Worm (Caenorhabditis elegans): Measurements from ENCODE around the gene dpf-6.

dpf-6 gene

DNA sequence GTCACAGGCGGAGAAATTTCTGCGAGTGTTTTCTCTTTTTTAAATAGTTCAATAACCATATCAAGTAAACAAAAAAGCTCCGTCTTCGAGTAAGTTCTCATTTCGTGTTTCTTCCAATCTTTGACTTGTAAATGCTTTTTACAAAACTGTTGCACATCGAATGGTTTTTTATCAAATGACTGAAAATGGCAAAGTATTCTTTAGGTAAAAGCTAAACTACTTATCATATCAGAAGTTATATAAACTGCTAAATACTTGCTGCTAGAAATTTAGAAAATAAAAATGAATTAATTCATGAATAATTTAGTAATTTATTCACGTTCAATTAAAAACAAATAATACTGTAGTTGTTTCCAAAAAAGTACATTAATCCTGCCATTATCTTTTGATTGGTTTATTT, 7.1 kb upstream of the dpf-6 start, which contains the start of gene F44B9.9:
Gene F44B9.9 (minus strand): TSS at position 101 of the 400 bp plus-strand sequence.
- no peak for TF ChIP-seq ceh-24 (tag; optimal IDR thresholded peaks at IDR 0.05)
- no peak for TF ChIP-seq eyg-1 (tag; optimal IDR thresholded peaks at IDR 0.05)
- TF ChIP-seq unc-42 (tag; optimal IDR thresholded peaks at IDR 0.05), result no peak
- no peak for TF ChIP-seq hlh-30 (tag; optimal IDR thresholded peaks at IDR 0.05; ENCODE audit: insufficient read depth)
- TF ChIP-seq ceh-22 (tag; optimal IDR thresholded peaks at IDR 0.05), result no peak
- no peak for TF ChIP-seq odd-2 (tag; optimal IDR thresholded peaks at IDR 0.05)
- TF ChIP-seq ceh-34 (tag; optimal IDR thresholded peaks at IDR 0.05), result no peak
- no peak for TF ChIP-seq pag-3 (tag; optimal IDR thresholded peaks at IDR 0.05; ENCODE audit: borderline replicate concordance)
- TF ChIP-seq unc-55 (GFP tag; optimal IDR thresholded peaks at IDR 0.05), result no peak
- no peak for TF ChIP-seq zip-5 (tag; optimal IDR thresholded peaks at IDR 0.05)
- no peak for TF ChIP-seq ztf-16 (tag; optimal IDR thresholded peaks at IDR 0.05)
- no peak for TF ChIP-seq gmeb-2 (tag; optimal IDR thresholded peaks at IDR 0.05)
- no peak for TF ChIP-seq ceh-45 (GFP tag; IDR thresholded peaks at IDR 0.05)
- TF ChIP-seq npax-4 (tag; optimal IDR thresholded peaks at IDR 0.05), result no peak
- no peak for TF ChIP-seq ceh-31 (tag; optimal IDR thresholded peaks at IDR 0.05)

DNA sequence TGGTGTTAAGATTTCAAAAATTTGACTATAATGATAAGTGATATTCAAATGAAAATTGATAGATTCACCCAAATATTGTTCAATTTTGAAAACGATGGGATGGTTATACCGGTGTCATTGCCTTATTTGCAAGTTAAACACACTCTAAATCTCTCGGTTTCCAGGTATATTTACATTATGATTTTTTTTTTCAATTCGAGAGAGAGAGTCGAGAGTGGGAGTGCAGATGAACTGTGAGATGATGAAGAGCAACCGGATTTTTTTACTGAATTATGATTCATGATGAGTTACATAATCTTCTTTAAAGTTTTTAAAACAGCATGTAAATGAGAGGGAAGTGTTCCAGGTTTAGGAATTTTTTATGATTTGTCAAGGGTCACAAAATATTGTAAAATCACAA, 4.5 kb upstream of the dpf-6 start, which contains the start of gene F44B9.10:
Gene F44B9.10 (minus strand): TSS at position 101 of the 400 bp plus-strand sequence.
- TF ChIP-seq sox-2 (GFP tag; IDR thresholded peaks at IDR 0.05) (no peak), fax-1 (tag; optimal IDR thresholded peaks at IDR 0.05) (no peak), pax-1 (tag; optimal IDR thresholded peaks at IDR 0.05) (no peak), unc-42 (tag; optimal IDR thresholded peaks at IDR 0.05) (no peak), pha-4 (tag; optimal IDR thresholded peaks at IDR 0.05) (no peak), K02D7.2 (tag; optimal IDR thresholded peaks at IDR 0.05) (no peak), tbx-2 (tag; optimal IDR thresholded peaks at IDR 0.05) (no peak), che-1 (tag; optimal IDR thresholded peaks at IDR 0.05) (no peak), gmeb-2 (tag; optimal IDR thresholded peaks at IDR 0.05) (no peak), dve-1 (tag; optimal IDR thresholded peaks at IDR 0.05) (no peak), ceh-30 (tag; optimal IDR thresholded peaks at IDR 0.05) (no peak), ztf-16 (tag; optimal IDR thresholded peaks at IDR 0.05) (no peak), ttx-3 (tag; optimal IDR thresholded peaks at IDR 0.05) (no peak), ceh-9 (tag; optimal IDR thresholded peaks at IDR 0.05) (no peak), zip-5 (tag; optimal IDR thresholded peaks at IDR 0.05) (no peak), F13H6.1 (tag; optimal IDR thresholded peaks at IDR 0.05) (no peak), ceh-19 (GFP tag; optimal IDR thresholded peaks at IDR 0.05) (no peak)

DNA sequence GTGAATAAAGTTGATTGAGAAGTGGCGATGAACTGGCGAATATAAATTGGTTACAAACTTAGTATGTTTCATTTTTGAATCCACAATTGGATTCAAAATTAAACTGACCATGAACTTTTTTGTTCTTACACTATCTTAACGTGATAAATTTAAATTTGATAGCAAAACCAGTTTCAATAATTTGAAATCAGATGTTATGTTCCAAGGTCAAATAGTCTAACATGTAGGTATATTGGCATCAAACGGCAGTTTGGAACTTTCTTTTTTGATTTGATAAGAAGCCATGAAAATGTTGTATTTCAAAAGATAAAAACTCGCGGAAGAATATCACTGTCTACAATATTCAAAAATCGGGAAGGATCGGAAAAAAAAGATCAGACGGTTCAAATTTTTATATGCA, 2.0 kb upstream of the dpf-6 start:
- TF ChIP-seq unc-86 (tag; optimal IDR thresholded peaks at IDR 0.05) (no peak), ttx-3 (tag; optimal IDR thresholded peaks at IDR 0.05) (no peak), mec-3 (tag; optimal IDR thresholded peaks at IDR 0.05; ENCODE audit: borderline replicate concordance) (no peak), pat-9 (tag; optimal IDR thresholded peaks at IDR 0.05) (no peak), ets-4 (tag; optimal IDR thresholded peaks at IDR 0.05) (no peak)

DNA sequence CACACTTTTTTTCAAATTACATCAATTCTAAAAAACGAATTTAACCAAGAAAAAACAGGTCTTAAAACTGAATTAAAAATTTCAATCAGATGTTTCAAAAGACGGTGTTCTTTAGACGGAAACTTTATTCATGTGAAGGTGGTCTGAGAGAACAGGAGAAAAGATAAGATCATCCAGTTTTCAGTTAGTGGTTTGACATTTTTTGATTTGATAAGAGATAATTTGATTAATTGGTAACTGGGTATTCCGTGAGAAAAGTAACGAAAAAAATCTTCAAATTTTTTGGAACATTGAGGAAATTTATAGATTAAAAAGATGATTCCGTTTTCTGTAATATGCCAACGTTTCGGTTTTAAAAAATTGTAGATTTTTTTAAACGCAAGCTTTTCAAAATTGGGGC, 1.5 kb upstream of the dpf-6 start:
- TF ChIP-seq ceh-22 (tag; optimal IDR thresholded peaks at IDR 0.05), result no peak
- no peak for TF ChIP-seq pag-3 (tag; optimal IDR thresholded peaks at IDR 0.05; ENCODE audit: borderline replicate concordance)
- no peak for TF ChIP-seq ceh-24 (tag; optimal IDR thresholded peaks at IDR 0.05)
- TF ChIP-seq C08G9.2 (tag; optimal IDR thresholded peaks at IDR 0.05), result no peak
- no peak for TF ChIP-seq sox-4 (tag; optimal IDR thresholded peaks at IDR 0.05)
- no peak for TF ChIP-seq ceh-45 (GFP tag; IDR thresholded peaks at IDR 0.05)
- no peak for TF ChIP-seq tbx-7 (tag; optimal IDR thresholded peaks at IDR 0.05)
- TF ChIP-seq ceh-48 (tag; optimal IDR thresholded peaks at IDR 0.05), result no peak

DNA sequence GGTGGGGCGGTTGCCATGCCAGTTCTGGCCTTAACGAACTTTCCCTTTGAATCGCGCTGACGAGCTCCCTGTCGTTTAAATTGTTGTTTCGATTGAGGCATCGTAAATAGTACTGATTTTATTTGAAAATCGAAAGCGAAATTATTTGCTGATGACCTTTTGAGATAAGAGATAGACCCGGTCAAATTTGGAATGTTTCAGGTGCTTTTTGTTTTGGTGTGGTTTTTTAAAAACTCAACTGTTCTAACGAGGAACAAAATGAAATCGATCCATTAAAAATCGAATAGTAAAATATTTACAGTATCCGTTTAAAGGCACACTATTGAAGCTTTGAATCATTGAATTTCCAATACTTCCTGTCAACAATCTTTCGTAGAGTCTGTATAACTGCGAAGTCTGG, 4.7 kb downstream of the dpf-6 start, which contains the start of gene K12H4.6:
Gene K12H4.6 (minus strand): TSS at position 101 of the 400 bp plus-strand sequence.
- no peak for TF ChIP-seq ama-1 (optimal IDR thresholded peaks at IDR 0.05)

Measured in whole organism, late embryonic.